Worm (Caenorhabditis elegans): ENCODE data around the gene timm-17B.1.

- TF ChIP-seq pqm-1 (tag; optimal IDR thresholded peaks at IDR 0.05) = no peak
- no peak for TF ChIP-seq nhr-28 (tag; optimal IDR thresholded peaks at IDR 0.05)
- TF ChIP-seq ama-1 (optimal IDR thresholded peaks at IDR 0.05) = no peak
- no peak for TF ChIP-seq sptf-1 (tag; optimal IDR thresholded peaks at IDR 0.05)
- TF ChIP-seq xbp-1 (tag; optimal IDR thresholded peaks at IDR 0.05) = no peak
- no peak for TF ChIP-seq snpc-4 (tag; optimal IDR thresholded peaks at IDR 0.05)
- no peak for TF ChIP-seq tbx-2 (tag; optimal IDR thresholded peaks at IDR 0.05)
- no peak for TF ChIP-seq snu-23 (GFP tag; optimal IDR thresholded peaks at IDR 0.05)
- TF ChIP-seq lin-39 (tag; optimal IDR thresholded peaks at IDR 0.05) = no peak
- TF ChIP-seq skn-1 (tag; optimal IDR thresholded peaks at IDR 0.05) = no peak
Measured at ce11 chrIV:4780129-4780528, 34.8 kb upstream of the timm-17B.1 start, which contains the start of gene set-15.
